Worm (Caenorhabditis elegans) whole organism, young adult: Measurements from ENCODE around the gene rskd-1.

Experiments used
- B0035.1 ChIP-seq: sonication (generic microtip); optimal IDR thresholded peaks from 2 replicates; lab custom pipeline; 2016; ENCODE audit warnings: missing genetic modification characterization, mild to moderate bottlenecking, missing compliant biosample characterization, missing genotype, missing genetic modification reagents
- B0336.3 ChIP-seq: fragments of 200-800 bp; sonication (Bioruptor generic); IDR thresholded peaks from 2 replicates; pipeline ENCODE4 v1.3.6; 2022; ENCODE audit warnings: missing genetic modification characterization, missing compliant biosample characterization
- C17E4.6 ChIP-seq: fragments of 200-800 bp; sonication (Bioruptor generic); IDR thresholded peaks from 2 replicates; pipeline ENCODE4 v1.3.6; 2022; ENCODE audit warnings: missing genetic modification reagents, missing genetic modification characterization, missing compliant biosample characterization
- F23B12.7 ChIP-seq: sonication (generic microtip); optimal IDR thresholded peaks from 2 replicates; lab custom pipeline; 2017; ENCODE audit warnings: missing genetic modification characterization, mild to moderate bottlenecking, missing compliant biosample characterization, antibody characterized with exemption, moderate library complexity; ENCODE audit not compliant: insufficient read depth
- F37B4.10 ChIP-seq: fragments of 200-800 bp; sonication (Bioruptor generic); IDR thresholded peaks from 2 replicates; pipeline ENCODE4 v1.3.6; 2022; ENCODE audit warnings: missing genetic modification characterization, missing compliant biosample characterization
- F52B5.7 ChIP-seq: sonication (generic microtip); optimal IDR thresholded peaks from 2 replicates; lab custom pipeline; 2016; ENCODE audit warnings: mild to moderate bottlenecking, missing genetic modification characterization, missing compliant biosample characterization
- F57A8.1 ChIP-seq: fragments of 200-800 bp; sonication (Bioruptor generic); optimal IDR thresholded peaks from 2 replicates; lab custom pipeline; 2018; ENCODE audit warnings: mild to moderate bottlenecking, missing genetic modification characterization, moderate library complexity, missing compliant biosample characterization
- T26A5.8 ChIP-seq: sonication (generic microtip); optimal IDR thresholded peaks from 2 replicates; lab custom pipeline; 2016; ENCODE audit warnings: missing genetic modification characterization, missing compliant biosample characterization
- Y79H2A.3 ChIP-seq: fragments of 200-800 bp; sonication (Bioruptor generic); conservative IDR thresholded peaks from 2 replicates; pipeline ENCODE4 v1.3.6; 2022; ENCODE audit warnings: missing genetic modification reagents, missing genetic modification characterization, missing compliant biosample characterization
- ama-1 ChIP-seq, 3 experiments: fragments of 150-350 bp in 1 of 3; sonication (generic microtip) in 2 of 3; optimal IDR thresholded peaks; 2 replicates each; lab custom pipeline; 2014 to 2018; ENCODE audit warnings: missing biosample characterization in 2 of 3, missing genetic modification characterization in 2 of 3, missing genetic modification reagents in 2 of 3
- aptf-3 ChIP-seq: fragments of 200-800 bp; sonication (Bioruptor generic); IDR thresholded peaks from 2 replicates; pipeline ENCODE4 v1.3.6; 2022; ENCODE audit warnings: missing genetic modification characterization, missing compliant biosample characterization
- athp-1 ChIP-seq: sonication (generic microtip); optimal IDR thresholded peaks from 2 replicates; lab custom pipeline; 2017; ENCODE audit warnings: mild to moderate bottlenecking, missing genetic modification characterization, missing compliant biosample characterization
- attf-6 ChIP-seq: fragments of 200-800 bp; sonication (Bioruptor generic); IDR thresholded peaks from 2 replicates; pipeline ENCODE4 v1.3.6; 2022; ENCODE audit warnings: missing genetic modification reagents, missing genetic modification characterization, missing compliant biosample characterization
- bed-1 ChIP-seq: fragments of 200-800 bp; sonication (Bioruptor generic); IDR thresholded peaks from 2 replicates; pipeline ENCODE4 v1.3.6; 2022; ENCODE audit warnings: missing genetic modification reagents, missing genetic modification characterization, missing compliant biosample characterization
- ccch-3 ChIP-seq: fragments of 200-800 bp; sonication (Bioruptor generic); optimal IDR thresholded peaks from 2 replicates; lab custom pipeline; 2018; ENCODE audit warnings: mild to moderate bottlenecking, missing genetic modification characterization, missing compliant biosample characterization
- cebp-2 ChIP-seq: fragments of 200-800 bp; sonication (Bioruptor generic); IDR thresholded peaks from 2 replicates; pipeline ENCODE4 v1.3.6; 2022; ENCODE audit warnings: missing genetic modification characterization, missing compliant biosample characterization
- ceh-100 ChIP-seq: fragments of 200-800 bp; sonication (Bioruptor generic); IDR thresholded peaks from 2 replicates; pipeline ENCODE4 v1.3.6; 2022; ENCODE audit warnings: missing genetic modification reagents, missing genetic modification characterization, missing compliant biosample characterization
- ceh-58 ChIP-seq: fragments of 200-800 bp; sonication (Bioruptor generic); IDR thresholded peaks from 2 replicates; pipeline ENCODE4 v1.3.6; 2022; ENCODE audit warnings: missing genetic modification characterization, missing compliant biosample characterization
- dox-1 ChIP-seq: fragments of 200-800 bp; sonication (Bioruptor generic); IDR thresholded peaks from 2 replicates; pipeline ENCODE4 v1.3.6; 2022; ENCODE audit warnings: missing genetic modification reagents, missing genetic modification characterization, missing compliant biosample characterization
- dpl-1 ChIP-seq: fragments of 150-350 bp; optimal IDR thresholded peaks from 2 replicates; lab custom pipeline; 2014; ENCODE audit warnings: missing biosample characterization, missing genetic modification reagents, missing genetic modification characterization
- egl-18 ChIP-seq: fragments of 200-800 bp; sonication (Bioruptor generic); IDR thresholded peaks from 2 replicates; pipeline ENCODE4 v1.3.6; 2022; ENCODE audit warnings: missing genetic modification reagents, missing genetic modification characterization, missing compliant biosample characterization
- egrh-3 ChIP-seq: fragments of 200-800 bp; sonication (Bioruptor generic); IDR thresholded peaks from 2 replicates; pipeline ENCODE4 v1.3.6; 2022; ENCODE audit warnings: missing genetic modification reagents, missing genetic modification characterization, missing compliant biosample characterization
- him-1 ChIP-seq: sonication (generic microtip); optimal IDR thresholded peaks from 2 replicates; lab custom pipeline; 2016; ENCODE audit warnings: missing genotype, missing genetic modification reagents, missing genetic modification characterization, missing compliant biosample characterization
- lag-1 ChIP-seq: fragments of 200-800 bp; sonication (Bioruptor generic); IDR thresholded peaks from 2 replicates; pipeline ENCODE4 v1.3.6; 2022; ENCODE audit warnings: missing genetic modification reagents, missing genetic modification characterization, missing compliant biosample characterization
- let-607 ChIP-seq, 2 experiments: fragments of 200-800 bp in 1 of 2; sonication (Bioruptor generic) in 1 of 2; sonication (generic microtip) in 1 of 2; optimal IDR thresholded peaks; 2 replicates each; lab custom pipeline; 2016 to 2018; ENCODE audit warnings: mild to moderate bottlenecking in 2 of 2, missing compliant biosample characterization in 2 of 2, missing genetic modification characterization in 2 of 2, moderate library complexity in 2 of 2, missing genotype in 1 of 2
- lsy-27 ChIP-seq: sonication (generic microtip); optimal IDR thresholded peaks from 2 replicates; lab custom pipeline; 2017; ENCODE audit warnings: missing genetic modification characterization, mild to moderate bottlenecking, missing compliant biosample characterization, antibody characterized with exemption, missing genotype, borderline replicate concordance; ENCODE audit not compliant: insufficient read depth
- madf-3 ChIP-seq: fragments of 200-800 bp; sonication (Bioruptor generic); IDR thresholded peaks from 2 replicates; pipeline ENCODE4 v1.3.6; 2022; ENCODE audit warnings: missing genetic modification reagents, missing genetic modification characterization, missing compliant biosample characterization
- madf-6 ChIP-seq: fragments of 200-800 bp; sonication (Bioruptor generic); IDR thresholded peaks from 2 replicates; pipeline ENCODE4 v1.3.6; 2022; ENCODE audit warnings: missing genetic modification reagents, missing genetic modification characterization, missing compliant biosample characterization
- madf-8 ChIP-seq: fragments of 200-800 bp; sonication (Bioruptor generic); conservative IDR thresholded peaks from 2 replicates; pipeline ENCODE4 v1.3.6; 2022; ENCODE audit warnings: missing genetic modification reagents, missing genetic modification characterization, missing compliant biosample characterization
- mcd-1 ChIP-seq: fragments of 200-800 bp; sonication (Bioruptor generic); IDR thresholded peaks from 2 replicates; pipeline ENCODE4 v1.3.6; 2022; ENCODE audit warnings: missing genetic modification reagents, missing genetic modification characterization, missing compliant biosample characterization
- mes-4 ChIP-seq: sonication (generic microtip); optimal IDR thresholded peaks from 2 replicates; lab custom pipeline; 2016; ENCODE audit warnings: missing genotype, missing genetic modification characterization, missing compliant biosample characterization
- mxl-1 ChIP-seq: sonication (generic microtip); optimal IDR thresholded peaks from 2 replicates; lab custom pipeline; 2016; ENCODE audit warnings: missing genetic modification characterization, missing compliant biosample characterization
- nfya-2 ChIP-seq: fragments of 200-800 bp; sonication (Bioruptor generic); IDR thresholded peaks from 2 replicates; pipeline ENCODE4 v1.3.6; 2022; ENCODE audit warnings: missing genetic modification reagents, missing genetic modification characterization, missing compliant biosample characterization
- nfyb-1 ChIP-seq: fragments of 200-800 bp; sonication (Bioruptor generic); IDR thresholded peaks from 2 replicates; pipeline ENCODE4 v1.3.6; 2022; ENCODE audit warnings: missing genetic modification reagents, missing genetic modification characterization, missing compliant biosample characterization
- nhr-120 ChIP-seq: fragments of 200-800 bp; sonication (Bioruptor generic); IDR thresholded peaks from 2 replicates; pipeline ENCODE4 v1.3.6; 2022; ENCODE audit warnings: missing genetic modification characterization, missing compliant biosample characterization
- rec-8 ChIP-seq, 2 experiments: sonication (generic microtip); optimal IDR thresholded peaks; 2 replicates each; lab custom pipeline; 2016; ENCODE audit warnings: mild to moderate bottlenecking in 2 of 2, missing genetic modification characterization in 2 of 2, missing genetic modification reagents in 2 of 2, missing genotype in 2 of 2, missing biosample characterization in 1 of 2, missing compliant biosample characterization in 1 of 2, moderate library complexity in 1 of 2
- rpc-1 ChIP-seq, 2 experiments: fragments of 150-350 bp in 1 of 2; sonication (generic microtip) in 1 of 2; optimal IDR thresholded peaks; 2 replicates each; lab custom pipeline; 2014 to 2018; ENCODE audit warnings: missing biosample characterization in 1 of 2, missing genetic modification characterization in 1 of 2, missing genetic modification reagents in 1 of 2, missing genotype in 1 of 2
- sea-2 ChIP-seq: fragments of 200-800 bp; sonication (Bioruptor generic); IDR thresholded peaks from 2 replicates; pipeline ENCODE4 v1.3.6; 2022; ENCODE audit warnings: missing genetic modification characterization, missing compliant biosample characterization
- snpc-4 ChIP-seq, 5 experiments: fragments of 150-350 bp in 1 of 5; sonication (generic microtip) in 4 of 5; optimal IDR thresholded peaks; 2 replicates each; lab custom pipeline; 2014 to 2018; ENCODE audit warnings: missing genetic modification characterization in 5 of 5, missing biosample characterization in 3 of 5, antibody characterized with exemption in 2 of 5, mild to moderate bottlenecking in 2 of 5, missing compliant biosample characterization in 2 of 5, missing genotype in 2 of 5, moderate library complexity in 2 of 5, missing genetic modification reagents in 1 of 5
- zim-3 ChIP-seq: sonication (generic microtip); optimal IDR thresholded peaks from 2 replicates; lab custom pipeline; 2017; ENCODE audit warnings: mild to moderate bottlenecking, missing genetic modification characterization, moderate library complexity, missing compliant biosample characterization
- ztf-18 ChIP-seq: sonication (generic microtip); optimal IDR thresholded peaks from 2 replicates; lab custom pipeline; 2016; ENCODE audit warnings: missing genotype, mild to moderate bottlenecking, missing genetic modification characterization, missing compliant biosample characterization
- ztf-22 ChIP-seq: fragments of 200-800 bp; sonication (Bioruptor generic); optimal IDR thresholded peaks from 2 replicates; lab custom pipeline; 2018; ENCODE audit warnings: mild to moderate bottlenecking, missing genetic modification characterization, moderate library complexity, missing compliant biosample characterization
- ztf-26 ChIP-seq: sonication (generic microtip); optimal IDR thresholded peaks from 2 replicates; lab custom pipeline; 2017; ENCODE audit warnings: missing genetic modification characterization, missing compliant biosample characterization
- ztf-3 ChIP-seq: fragments of 200-800 bp; sonication (Bioruptor generic); optimal IDR thresholded peaks from 2 replicates; lab custom pipeline; 2018; ENCODE audit warnings: mild to moderate bottlenecking, missing genetic modification characterization, missing compliant biosample characterization

Gene rskd-1

ce11 chrV:12295520-12295919 lies 7.1 kb upstream of the rskd-1 start:
- no peak for TF ChIP-seq F52B5.7 (tag; lab: Kevin White, UChicago)
- no peak for TF ChIP-seq attf-6
- no peak for TF ChIP-seq bed-1 (GFP tag; lab: Robert Waterston, UW)
- no peak for TF ChIP-seq nhr-120
- no peak for TF ChIP-seq madf-3 (GFP tag; lab: Robert Waterston, UW)
- no peak for TF ChIP-seq C17E4.6 (GFP tag; lab: Robert Waterston, UW)
- TF ChIP-seq sea-2 (GFP tag; lab: Robert Waterston, UW) = no peak
- TF ChIP-seq B0336.3 (GFP tag; lab: Robert Waterston, UW) = no peak
- no peak for TF ChIP-seq athp-1 (tag; lab: Kevin White, UChicago)
- no peak for TF ChIP-seq T26A5.8
- TF ChIP-seq dox-1 (GFP tag; lab: Robert Waterston, UW) = no peak
- no peak for TF ChIP-seq mes-4 (tag; lab: Kevin White, UChicago)
- TF ChIP-seq ceh-100 (GFP tag; lab: Robert Waterston, UW) = no peak
- no peak for TF ChIP-seq lag-1 (GFP tag; lab: Robert Waterston, UW)
- no peak for TF ChIP-seq F23B12.7 (tag; lab: Kevin White, UChicago)

DNA sequence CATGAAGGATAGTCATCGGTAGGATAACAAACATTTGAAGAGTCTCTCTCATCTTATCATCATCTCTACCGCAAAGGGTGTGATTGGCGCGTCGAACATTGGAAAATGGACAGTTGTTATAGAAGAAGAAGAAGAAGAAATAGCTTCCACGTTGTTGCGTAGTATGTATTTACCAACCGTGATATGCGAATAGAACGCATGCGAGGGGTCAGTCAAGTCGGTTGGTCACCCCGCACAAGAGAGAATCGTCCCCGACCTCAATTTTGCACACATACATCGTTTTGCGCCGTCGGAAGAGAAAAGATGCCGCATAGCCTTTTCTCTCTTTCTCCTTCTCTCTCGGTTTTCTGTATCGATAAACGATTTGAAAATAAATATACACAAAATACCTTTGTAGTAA lies 6.6 kb upstream of the rskd-1 start:
- no peak for TF ChIP-seq ccch-3 (GFP tag; lab: Kevin White, UChicago)
- TF ChIP-seq, all 124 proteins: peak for 0

- TF ChIP-seq rpc-1 (optimal IDR thresholded peaks at IDR 0.05; lab: Kevin White, UChicago) (no peak), rpc-1 (tag; optimal IDR thresholded peaks at IDR 0.05; lab: Kevin White, UChicago) (no peak), mcd-1 (no peak), nfya-2 (GFP tag; lab: Robert Waterston, UW) (no peak), madf-8 (GFP tag; lab: Robert Waterston, UW) (no peak), ztf-26 (tag; lab: Kevin White, UChicago) (no peak), let-607 (tag; optimal IDR thresholded peaks at IDR 0.05; lab: Kevin White, UChicago) (no peak), ztf-18 (tag; lab: Kevin White, UChicago) (no peak), Y79H2A.3 (GFP tag; lab: Robert Waterston, UW) (no peak), zim-3 (no peak), ztf-22 (no peak), rec-8 (tag; optimal IDR thresholded peaks at IDR 0.05; lab: Kevin White, UChicago) (no peak), him-1 (tag; lab: Kevin White, UChicago) (no peak), mxl-1 (tag; lab: Kevin White, UChicago) (no peak), B0035.1 (tag; lab: Kevin White, UChicago) (no peak), athp-1 (tag; lab: Kevin White, UChicago) (no peak), cebp-2 (GFP tag; lab: Robert Waterston, UW) (no peak), ccch-3 (GFP tag; lab: Kevin White, UChicago) (no peak), dpl-1 (GFP tag; lab: Kevin White, UChicago) (no peak)
- TF ChIP-seq, all 124 proteins: peak for 0
Measured at ce11 chrV:12294091-12294490, 5.7 kb upstream of the rskd-1 start.

- no peak for TF ChIP-seq F57A8.1 (GFP tag; lab: Kevin White, UChicago)
- no peak for TF ChIP-seq F52B5.7 (tag; lab: Kevin White, UChicago)
- no peak for TF ChIP-seq lsy-27 (tag; lab: Kevin White, UChicago)
- no peak for TF ChIP-seq egl-18
- TF ChIP-seq F37B4.10 (GFP tag; lab: Robert Waterston, UW) = no peak
- peak; percentile 60 for TF ChIP-seq snpc-4 (GFP tag; optimal IDR thresholded peaks at IDR 0.05; lab: Kevin White, UChicago)
- peak; percentile 48 to 75 (median 64) for TF ChIP-seq snpc-4 (tag; optimal IDR thresholded peaks at IDR 0.05; lab: Kevin White, UChicago)
- peak; percentile 77 for TF ChIP-seq madf-6
- TF ChIP-seq egrh-3 = 0 out of 2 replicates have a peak, but pooled peaks have one; percentile 31
- no peak for TF ChIP-seq aptf-3 (GFP tag; lab: Robert Waterston, UW)
- peak; percentile 85 for TF ChIP-seq nfyb-1
- TF ChIP-seq ama-1 (optimal IDR thresholded peaks at IDR 0.05; lab: Kevin White, UChicago) = no peak
- TF ChIP-seq ama-1 (GFP tag; optimal IDR thresholded peaks at IDR 0.05; lab: Kevin White, UChicago) = no peak
- no peak for TF ChIP-seq ceh-58 (GFP tag; lab: Robert Waterston, UW)
- no peak for TF ChIP-seq lag-1 (GFP tag; lab: Robert Waterston, UW)
- TF ChIP-seq ztf-3 (GFP tag; lab: Kevin White, UChicago) = no peak
Measured at ce11 chrV:12291587-12291986, 3.2 kb upstream of the rskd-1 start, which contains the start of the genes srpa-68 and srh-16. TSS of gene srpa-68 (minus strand) at chrV:12291658. TSS of gene srh-16 (plus strand) at chrV:12291861.
